Fruit fly (Drosophila melanogaster): ENCODE results near the gene CG11035.

Gene CG11035

dm6 chr3R:8030151-8030899 is 2.5 kb downstream of the CG11035 start, which contains the start of the genes CG10903 and CG2747 (continued):
- TF ChIP-seq ash1 (GFP tag; optimal IDR thresholded peaks at IDR 0.05) (no peak), lbe (GFP tag; optimal IDR thresholded peaks at IDR 0.05) (no peak), Hey (tag; optimal IDR thresholded peaks at IDR 0.05) (no peak), bowl (GFP tag; IDR thresholded peaks at IDR 0.05) (no peak), CG8388 (GFP tag; optimal IDR thresholded peaks at IDR 0.05) (no peak), CG7987 (GFP tag; optimal IDR thresholded peaks at IDR 0.05) (peak; percentile 42), vvl (GFP tag; IDR thresholded peaks at IDR 0.05) (no peak), CG2202 (tag; optimal IDR thresholded peaks at IDR 0.05) (no peak), lmd (GFP tag; IDR thresholded peaks at IDR 0.05) (no peak), Scr (GFP tag; IDR thresholded peaks at IDR 0.05; ENCODE audit: partially characterized antibody) (peak; percentile 74), Antp (GFP tag; optimal IDR thresholded peaks at IDR 0.05) (no peak), fru (optimal IDR thresholded peaks at IDR 0.05) (no peak), CG10209 (GFP tag; optimal IDR thresholded peaks at IDR 0.05) (no peak), cad (GFP tag; optimal IDR thresholded peaks at IDR 0.05) (peak; percentile 67), aop (GFP tag; IDR thresholded peaks at IDR 0.05) (no peak), CG15073 (GFP tag; optimal IDR thresholded peaks at IDR 0.05) (no peak), h (optimal IDR thresholded peaks at IDR 0.05) (no peak), nerfin-2 (GFP tag; IDR thresholded peaks at IDR 0.05; ENCODE audit: partially characterized antibody) (peak; percentile 16; the same call in 1 of the 2 replicates), wdn (GFP tag; IDR thresholded peaks at IDR 0.05) (no peak), al (GFP tag; IDR thresholded peaks at IDR 0.05) (no peak), bigmax (GFP tag; optimal IDR thresholded peaks at IDR 0.05) (no peak), Fer2 (tag; optimal IDR thresholded peaks at IDR 0.05) (no peak), Atf6 (GFP tag; IDR thresholded peaks at IDR 0.05) (no peak), Myb (GFP tag; optimal IDR thresholded peaks at IDR 0.05) (no peak), sd (tag; optimal IDR thresholded peaks at IDR 0.05) (peak; percentile 79), danr (GFP tag; IDR thresholded peaks at IDR 0.05) (no peak), CG13424 (tag; optimal IDR thresholded peaks at IDR 0.05) (no peak), ERR (GFP tag; optimal IDR thresholded peaks at IDR 0.05) (no peak), kah (GFP tag; optimal IDR thresholded peaks at IDR 0.05) (no peak), Lhr (GFP tag; optimal IDR thresholded peaks at IDR 0.05) (no peak), CG1792 (GFP tag; optimal IDR thresholded peaks at IDR 0.05) (no peak), CG4328 (GFP tag; optimal IDR thresholded peaks at IDR 0.05) (no peak), Trl (optimal IDR thresholded peaks at IDR 0.05) (no peak), Trl (GFP tag; optimal IDR thresholded peaks at IDR 0.05) (no peak), CG8765 (GFP tag; IDR thresholded peaks at IDR 0.05) (no peak), ro (GFP tag; IDR thresholded peaks at IDR 0.05) (no peak), CG16863 (GFP tag; optimal IDR thresholded peaks at IDR 0.05) (no peak), CG8944 (GFP tag; optimal IDR thresholded peaks at IDR 0.05) (no peak), dm (GFP tag; optimal IDR thresholded peaks at IDR 0.05) (peak; percentile 89), ewg (GFP tag; optimal IDR thresholded peaks at IDR 0.05) (no peak), HLH4C (GFP tag; IDR thresholded peaks at IDR 0.05; ENCODE audit: partially characterized antibody) (peak; percentile 52; the same call in 1 of the 3 replicates), D19B (GFP tag; optimal IDR thresholded peaks at IDR 0.05) (no peak), Dp (GFP tag; optimal IDR thresholded peaks at IDR 0.05) (peak; percentile 0), CG3065 (GFP tag; optimal IDR thresholded peaks at IDR 0.05) (no peak), hbn (GFP tag; IDR thresholded peaks at IDR 0.05; ENCODE audit: partially characterized antibody) (peak; percentile 65), Taf1 (GFP tag; IDR thresholded peaks at IDR 0.05) (no peak), CG3407 (GFP tag; optimal IDR thresholded peaks at IDR 0.05) (no peak), CG31388 (GFP tag; optimal IDR thresholded peaks at IDR 0.05) (no peak), CG15479 (GFP tag; optimal IDR thresholded peaks at IDR 0.05) (no peak), Eip74EF (GFP tag; optimal IDR thresholded peaks at IDR 0.05) (peak in 1 of 2 experiments; percentile 80), Sox102F (GFP tag; optimal IDR thresholded peaks at IDR 0.05) (no peak)
